Worm (Caenorhabditis elegans) whole organism, young adult: ENCODE measurements around the gene ctr-9.

Experiments used
- B0336.3 ChIP-seq: fragments of 200-800 bp; sonication (Bioruptor generic); IDR thresholded peaks from 2 replicates; pipeline ENCODE4 v1.3.6; 2022; ENCODE audit warnings: missing genetic modification characterization, missing compliant biosample characterization
- D2030.7 ChIP-seq: fragments of 200-800 bp; sonication (Bioruptor generic); IDR thresholded peaks from 2 replicates; pipeline ENCODE4 v1.3.6; 2022; ENCODE audit warnings: missing genetic modification reagents, missing genetic modification characterization, missing compliant biosample characterization
- F39B2.1 ChIP-seq: fragments of 200-800 bp; sonication (Bioruptor generic); IDR thresholded peaks from 2 replicates; pipeline ENCODE4 v1.3.6; 2022; ENCODE audit warnings: missing genetic modification reagents, missing genetic modification characterization, missing compliant biosample characterization
- F49E8.2 ChIP-seq: sonication (generic microtip); optimal IDR thresholded peaks from 3 replicates; lab custom pipeline; 2017; ENCODE audit warnings: missing genetic modification characterization, mild to moderate bottlenecking, missing compliant biosample characterization, antibody characterized with exemption, moderate library complexity; ENCODE audit not compliant: insufficient read depth
- F55B11.4 ChIP-seq: sonication (generic microtip); optimal IDR thresholded peaks from 2 replicates; lab custom pipeline; 2016; ENCODE audit warnings: missing compliant biosample characterization, missing genetic modification characterization, borderline replicate concordance; ENCODE audit not compliant: insufficient read depth
- K11D2.4 ChIP-seq: fragments of 200-800 bp; sonication (Bioruptor generic); IDR thresholded peaks from 2 replicates; pipeline ENCODE4 v1.3.6; 2022; ENCODE audit warnings: missing genetic modification reagents, missing genetic modification characterization, missing compliant biosample characterization
- Y53F4B.3 ChIP-seq: fragments of 200-800 bp; sonication (Bioruptor generic); IDR thresholded peaks from 2 replicates; pipeline ENCODE4 v1.3.6; 2022; ENCODE audit warnings: missing genetic modification reagents, missing genetic modification characterization, missing compliant biosample characterization
- ama-1 ChIP-seq, 3 experiments: fragments of 150-350 bp in 1 of 3; sonication (generic microtip) in 2 of 3; optimal IDR thresholded peaks; 2 replicates each; lab custom pipeline; 2014 to 2018; ENCODE audit warnings: missing biosample characterization in 2 of 3, missing genetic modification characterization in 2 of 3, missing genetic modification reagents in 2 of 3
- aptf-2 ChIP-seq: fragments of 200-800 bp; sonication (Bioruptor generic); conservative IDR thresholded peaks from 2 replicates; pipeline ENCODE4 v1.3.6; 2022; ENCODE audit warnings: missing genetic modification reagents, missing genetic modification characterization, missing compliant biosample characterization
- atf-7 ChIP-seq: sonication (generic microtip); optimal IDR thresholded peaks from 2 replicates; lab custom pipeline; 2017; ENCODE audit warnings: mild to moderate bottlenecking, missing genetic modification characterization, missing compliant biosample characterization
- ccch-3 ChIP-seq: fragments of 200-800 bp; sonication (Bioruptor generic); optimal IDR thresholded peaks from 2 replicates; lab custom pipeline; 2018; ENCODE audit warnings: mild to moderate bottlenecking, missing genetic modification characterization, missing compliant biosample characterization
- ceh-40 ChIP-seq: fragments of 200-800 bp; sonication (Bioruptor generic); IDR thresholded peaks from 2 replicates; pipeline ENCODE4 v1.3.6; 2022; ENCODE audit warnings: missing genetic modification characterization, missing compliant biosample characterization
- ceh-79 ChIP-seq: sonication (generic microtip); optimal IDR thresholded peaks from 2 replicates; lab custom pipeline; 2017; ENCODE audit warnings: mild to moderate bottlenecking, missing genetic modification characterization, missing compliant biosample characterization
- chd-7 ChIP-seq: sonication (generic microtip); optimal IDR thresholded peaks from 2 replicates; lab custom pipeline; 2016; ENCODE audit warnings: mild to moderate bottlenecking, missing genetic modification characterization, moderate library complexity, missing compliant biosample characterization
- efl-1 ChIP-seq: fragments of 150-350 bp; optimal IDR thresholded peaks from 2 replicates; lab custom pipeline; 2014; ENCODE audit warnings: missing biosample characterization, missing genetic modification reagents, missing genetic modification characterization
- egrh-3 ChIP-seq: fragments of 200-800 bp; sonication (Bioruptor generic); IDR thresholded peaks from 2 replicates; pipeline ENCODE4 v1.3.6; 2022; ENCODE audit warnings: missing genetic modification reagents, missing genetic modification characterization, missing compliant biosample characterization
- hsf-1 ChIP-seq: fragments of 200-800 bp; sonication (Bioruptor generic); IDR thresholded peaks from 2 replicates; pipeline ENCODE4 v1.3.6; 2022; ENCODE audit warnings: missing genetic modification reagents, missing genetic modification characterization, missing compliant biosample characterization
- let-607 ChIP-seq, 2 experiments: fragments of 200-800 bp in 1 of 2; sonication (Bioruptor generic) in 1 of 2; sonication (generic microtip) in 1 of 2; optimal IDR thresholded peaks; 2 replicates each; lab custom pipeline; 2016 to 2018; ENCODE audit warnings: mild to moderate bottlenecking in 2 of 2, missing compliant biosample characterization in 2 of 2, missing genetic modification characterization in 2 of 2, moderate library complexity in 2 of 2, missing genotype in 1 of 2
- lin-26 ChIP-seq: fragments of 200-800 bp; sonication (Bioruptor generic); IDR thresholded peaks from 2 replicates; pipeline ENCODE4 v1.3.6; 2022; ENCODE audit warnings: missing genetic modification reagents, missing genetic modification characterization, missing compliant biosample characterization
- lin-35 ChIP-seq, 3 experiments: fragments of 150-350 bp in 2 of 3; sonication (generic microtip) in 1 of 3; optimal IDR thresholded peaks; 2 replicates each; lab custom pipeline; 2014 to 2018; ENCODE audit warnings: missing biosample characterization in 3 of 3, missing genetic modification characterization in 3 of 3, missing genetic modification reagents in 3 of 3
- lin-54 ChIP-seq: fragments of 200-800 bp; sonication (Bioruptor generic); optimal IDR thresholded peaks from 2 replicates; lab custom pipeline; 2018; ENCODE audit warnings: mild to moderate bottlenecking, missing genetic modification characterization, missing compliant biosample characterization
- lsl-1 ChIP-seq: fragments of 200-800 bp; sonication (Bioruptor generic); optimal IDR thresholded peaks from 2 replicates; lab custom pipeline; 2018; ENCODE audit warnings: mild to moderate bottlenecking, missing genetic modification characterization, moderate library complexity, missing compliant biosample characterization
- lsy-27 ChIP-seq: sonication (generic microtip); optimal IDR thresholded peaks from 2 replicates; lab custom pipeline; 2017; ENCODE audit warnings: missing genetic modification characterization, mild to moderate bottlenecking, missing compliant biosample characterization, antibody characterized with exemption, missing genotype, borderline replicate concordance; ENCODE audit not compliant: insufficient read depth
- madf-8 ChIP-seq: fragments of 200-800 bp; sonication (Bioruptor generic); conservative IDR thresholded peaks from 2 replicates; pipeline ENCODE4 v1.3.6; 2022; ENCODE audit warnings: missing genetic modification reagents, missing genetic modification characterization, missing compliant biosample characterization
- mcd-1 ChIP-seq: fragments of 200-800 bp; sonication (Bioruptor generic); IDR thresholded peaks from 2 replicates; pipeline ENCODE4 v1.3.6; 2022; ENCODE audit warnings: missing genetic modification reagents, missing genetic modification characterization, missing compliant biosample characterization
- mxl-1 ChIP-seq: sonication (generic microtip); optimal IDR thresholded peaks from 2 replicates; lab custom pipeline; 2016; ENCODE audit warnings: missing genetic modification characterization, missing compliant biosample characterization
- nhr-27 ChIP-seq: fragments of 200-800 bp; sonication (Bioruptor generic); optimal IDR thresholded peaks from 2 replicates; lab custom pipeline; 2018; ENCODE audit warnings: mild to moderate bottlenecking, missing genetic modification characterization, moderate library complexity, missing compliant biosample characterization
- nhr-80 ChIP-seq: sonication (generic microtip); optimal IDR thresholded peaks from 2 replicates; lab custom pipeline; 2016; ENCODE audit warnings: missing genetic modification characterization, missing compliant biosample characterization
- pbrm-1 ChIP-seq: fragments of 200-800 bp; sonication (Bioruptor generic); IDR thresholded peaks from 2 replicates; pipeline ENCODE4 v1.3.6; 2022; ENCODE audit warnings: missing genetic modification reagents, missing genetic modification characterization, missing compliant biosample characterization
- sea-2 ChIP-seq: fragments of 200-800 bp; sonication (Bioruptor generic); IDR thresholded peaks from 2 replicates; pipeline ENCODE4 v1.3.6; 2022; ENCODE audit warnings: missing genetic modification characterization, missing compliant biosample characterization
- sptf-2 ChIP-seq: fragments of 200-800 bp; sonication (Bioruptor generic); optimal IDR thresholded peaks from 2 replicates; lab custom pipeline; 2018; ENCODE audit warnings: mild to moderate bottlenecking, missing genetic modification characterization, missing compliant biosample characterization
- tlf-1 ChIP-seq: fragments of 200-800 bp; sonication (Bioruptor generic); optimal IDR thresholded peaks from 2 replicates; lab custom pipeline; 2018; ENCODE audit warnings: mild to moderate bottlenecking, missing genetic modification characterization, missing compliant biosample characterization
- unc-130 ChIP-seq: sonication (generic microtip); optimal IDR thresholded peaks from 2 replicates; lab custom pipeline; 2016; ENCODE audit warnings: missing genetic modification reagents, missing genetic modification characterization, missing compliant biosample characterization
- xnd-1 ChIP-seq: sonication (generic microtip); optimal IDR thresholded peaks from 2 replicates; lab custom pipeline; 2016; ENCODE audit warnings: missing genotype, missing genetic modification reagents, missing genetic modification characterization, missing compliant biosample characterization
- ztf-18 ChIP-seq: sonication (generic microtip); optimal IDR thresholded peaks from 2 replicates; lab custom pipeline; 2016; ENCODE audit warnings: missing genotype, mild to moderate bottlenecking, missing genetic modification characterization, missing compliant biosample characterization
- ztf-22 ChIP-seq: fragments of 200-800 bp; sonication (Bioruptor generic); optimal IDR thresholded peaks from 2 replicates; lab custom pipeline; 2018; ENCODE audit warnings: mild to moderate bottlenecking, missing genetic modification characterization, moderate library complexity, missing compliant biosample characterization
- ztf-25 ChIP-seq: fragments of 200-800 bp; sonication (Bioruptor generic); IDR thresholded peaks from 2 replicates; pipeline ENCODE4 v1.3.6; 2022; ENCODE audit warnings: missing genetic modification reagents, missing genetic modification characterization, missing compliant biosample characterization
- ztf-28 ChIP-seq: fragments of 200-800 bp; sonication (Bioruptor generic); IDR thresholded peaks from 2 replicates; pipeline ENCODE4 v1.3.6; 2022; ENCODE audit warnings: missing genetic modification reagents, missing genetic modification characterization, missing compliant biosample characterization

The ctr-9 gene

DNA sequence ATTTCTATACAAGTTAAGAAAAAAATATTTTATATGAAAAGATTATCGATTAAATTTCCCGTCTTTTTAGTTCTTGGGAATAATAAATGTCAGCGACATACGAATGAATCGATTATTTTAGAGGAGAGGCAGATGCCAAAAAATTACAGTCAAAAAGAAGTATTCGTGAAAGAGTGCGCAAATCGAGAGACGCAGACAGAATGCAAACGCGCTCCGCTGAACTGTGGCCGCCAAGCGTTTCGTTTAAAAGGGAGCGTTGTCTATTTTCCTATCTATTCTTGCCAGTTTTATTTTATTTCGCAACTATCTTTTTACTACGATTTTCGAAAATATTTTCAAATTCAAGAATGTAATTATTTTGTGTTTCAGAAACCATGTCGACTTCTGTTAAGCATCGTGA, 24.1 kb upstream of the ctr-9 start, which contains the start of gene baf-1 (continued):
- TF ChIP-seq efl-1 (GFP tag; lab: Kevin White, UChicago), result peak; percentile 20
- TF ChIP-seq ama-1 (optimal IDR thresholded peaks at IDR 0.05; lab: Kevin White, UChicago), result no peak
- TF ChIP-seq ama-1 (GFP tag; optimal IDR thresholded peaks at IDR 0.05; lab: Kevin White, UChicago), result no peak
- no peak for TF ChIP-seq ztf-22 (GFP tag; lab: Kevin White, UChicago)
- TF ChIP-seq unc-130 (GFP tag; lab: Kevin White, UChicago), result peak; percentile 25
- TF ChIP-seq lin-26 (GFP tag; lab: Robert Waterston, UW), result no peak
- peak; percentile 27; the same call in 1 of the 2 replicates for TF ChIP-seq D2030.7 (GFP tag; lab: Robert Waterston, UW)
- no peak for TF ChIP-seq sptf-2
- peak; percentile 33 for TF ChIP-seq ztf-18 (tag; lab: Kevin White, UChicago)
- no peak for TF ChIP-seq Y53F4B.3 (GFP tag; lab: Robert Waterston, UW)
- no peak for TF ChIP-seq mxl-1
- 0 out of 2 replicates have a peak, but pooled peaks have one; percentile 16 for TF ChIP-seq pbrm-1
- TF ChIP-seq K11D2.4 (GFP tag; lab: Robert Waterston, UW), result peak; percentile 60; the same call in 1 of the 2 replicates
- peak; percentile 44 for TF ChIP-seq lsl-1 (GFP tag; lab: Kevin White, UChicago)
- TF ChIP-seq atf-7, result peak; percentile 10
- 0 out of 2 replicates have a peak, but pooled peaks have one; percentile 15 for TF ChIP-seq madf-8 (GFP tag; lab: Robert Waterston, UW)
- TF ChIP-seq tlf-1 (GFP tag; lab: Kevin White, UChicago), result peak; percentile 7
- peak; percentile 65 for TF ChIP-seq lin-54 (GFP tag; lab: Kevin White, UChicago)
- no peak for TF ChIP-seq ceh-79
- peak; percentile 97 for TF ChIP-seq mcd-1
- no peak for TF ChIP-seq aptf-2 (GFP tag; lab: Robert Waterston, UW)
- TF ChIP-seq ceh-40 (GFP tag; lab: Robert Waterston, UW), result no peak
- TF ChIP-seq ccch-3 (GFP tag; lab: Kevin White, UChicago), result no peak
- no peak for TF ChIP-seq nhr-27
- TF ChIP-seq lsy-27, result no peak
- peak; percentile 41; the same call in 1 of the 2 replicates for TF ChIP-seq hsf-1
- TF ChIP-seq lin-35 (GFP tag; optimal IDR thresholded peaks at IDR 0.05; lab: Kevin White, UChicago), result peak in 1 of 3 experiments; percentile 51
- TF ChIP-seq F55B11.4 (tag; lab: Kevin White, UChicago), result no peak
- TF ChIP-seq B0336.3 (GFP tag; lab: Robert Waterston, UW), result 0 out of 2 replicates have a peak, but pooled peaks have one; percentile 37

DNA sequence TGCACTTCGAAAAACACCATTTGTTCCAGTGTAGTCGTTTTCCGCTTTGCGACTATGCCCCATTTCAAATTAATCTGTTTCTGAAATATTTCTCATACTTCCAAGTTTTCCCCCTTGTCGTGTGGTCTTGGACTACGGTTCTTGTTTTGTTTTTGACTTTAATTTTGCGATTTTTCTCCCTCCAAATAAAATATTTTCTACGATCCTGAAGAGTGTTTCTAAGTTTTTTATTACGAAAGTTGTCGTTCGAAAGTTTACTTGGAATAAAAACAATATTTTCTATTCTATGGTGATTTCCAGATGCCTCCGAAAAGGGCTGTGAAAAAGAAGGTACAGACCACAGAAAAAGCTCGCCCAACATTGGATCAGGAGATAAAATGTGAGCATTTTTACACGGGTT, 23.3 kb upstream of the ctr-9 start, which contains the start of gene tag-342:
TSS of gene tag-342 (plus strand) at position 301 of the 400 bp plus-strand sequence.
- TF ChIP-seq xnd-1 (tag; lab: Kevin White, UChicago), result no peak
- TF ChIP-seq F39B2.1, result no peak
- TF ChIP-seq sea-2, result no peak
- TF ChIP-seq chd-7 (tag; lab: Kevin White, UChicago), result no peak
- TF ChIP-seq egrh-3 (GFP tag; lab: Robert Waterston, UW), result no peak
- no peak for TF ChIP-seq B0336.3 (GFP tag; lab: Robert Waterston, UW)
- no peak for TF ChIP-seq let-607 (tag; optimal IDR thresholded peaks at IDR 0.05; lab: Kevin White, UChicago)
- no peak for TF ChIP-seq ztf-28 (GFP tag; lab: Robert Waterston, UW)
- TF ChIP-seq efl-1 (GFP tag; lab: Kevin White, UChicago), result no peak
- no peak for TF ChIP-seq F49E8.2 (tag; lab: Kevin White, UChicago)
- TF ChIP-seq ztf-25 (GFP tag; lab: Robert Waterston, UW), result no peak
- TF ChIP-seq nhr-80 (tag; lab: Kevin White, UChicago), result no peak
- TF ChIP-seq lin-35 (GFP tag; optimal IDR thresholded peaks at IDR 0.05; lab: Kevin White, UChicago), result no peak
